Fruit fly (Drosophila melanogaster) whole organism, embryonic: ENCODE results near the gene Tfb4.

Experiments used
- Ada2b ChIP-seq: fragments of 200-800 bp; sonication (Bioruptor generic); IDR thresholded peaks from 2 replicates; pipeline ENCODE4 v1.3.6; 2022; ENCODE audit warnings: missing biosample characterization, missing genetic modification characterization
- Aef1 ChIP-seq: fragments of 200-800 bp; sonication (Bioruptor generic); IDR thresholded peaks from 3 replicates; pipeline ENCODE4 v1.3.6; 2022; ENCODE audit warnings: missing biosample characterization, missing genetic modification characterization
- CG11247 ChIP-seq: fragments of 200-800 bp; sonication (Bioruptor generic); IDR thresholded peaks from 2 replicates; pipeline ENCODE4 v1.3.6; 2022; ENCODE audit warnings: missing biosample characterization, missing genetic modification characterization
- CG12071 ChIP-seq: fragments of 200-800 bp; sonication (Bioruptor generic); optimal IDR thresholded peaks from 3 replicates; lab custom pipeline; 2018; ENCODE audit warnings: missing biosample characterization, mild to moderate bottlenecking, missing genetic modification characterization
- CG12942 ChIP-seq: fragments of 200-800 bp; sonication (Bioruptor generic); optimal IDR thresholded peaks from 3 replicates; lab custom pipeline; 2016; ENCODE audit warnings: missing biosample characterization, missing genetic modification characterization
- CG13287 ChIP-seq: fragments of 200-800 bp; sonication (Bioruptor generic); IDR thresholded peaks from 2 replicates; pipeline ENCODE4 v1.3.6; 2022; ENCODE audit warnings: missing biosample characterization, missing genetic modification characterization; ENCODE audit not compliant: partially characterized antibody
- CG13424 ChIP-seq: fragments of 200-800 bp; sonication (Bioruptor generic); optimal IDR thresholded peaks from 2 replicates; lab custom pipeline; 2019; ENCODE audit warnings: missing biosample characterization, mild to moderate bottlenecking, missing genetic modification characterization, moderate library complexity
- CG13624 ChIP-seq: fragments of 200-800 bp; sonication (Bioruptor generic); optimal IDR thresholded peaks from 2 replicates; lab custom pipeline; 2016; ENCODE audit warnings: missing biosample characterization, missing genetic modification characterization
- CG14860 ChIP-seq: fragments of 200-800 bp; sonication (Bioruptor generic); IDR thresholded peaks from 3 replicates; pipeline ENCODE4 v1.3.6; 2022; ENCODE audit warnings: missing biosample characterization, missing genetic modification characterization; ENCODE audit not compliant: partially characterized antibody
- CG16863 ChIP-seq: fragments of 200-800 bp; sonication (Bioruptor generic); optimal IDR thresholded peaks from 3 replicates; lab custom pipeline; 2016; ENCODE audit warnings: missing biosample characterization, missing genetic modification characterization
- CG17328 ChIP-seq: fragments of 200-800 bp; sonication (Bioruptor generic); IDR thresholded peaks from 2 replicates; pipeline ENCODE4 v1.3.6; 2022; ENCODE audit warnings: missing biosample characterization, missing genetic modification characterization
- CG17361 ChIP-seq: fragments of 200-800 bp; sonication (Bioruptor generic); IDR thresholded peaks from 3 replicates; pipeline ENCODE4 v1.3.6; 2022; ENCODE audit warnings: missing biosample characterization, missing genetic modification characterization
- CG17829 ChIP-seq: fragments of 200-800 bp; optimal IDR thresholded peaks from 2 replicates; lab custom pipeline; 2019; ENCODE audit warnings: missing biosample characterization, mild to moderate bottlenecking, missing genetic modification characterization, moderate library complexity
- CG18764 ChIP-seq: fragments of 200-800 bp; sonication (Bioruptor generic); optimal IDR thresholded peaks from 3 replicates; lab custom pipeline; 2016; ENCODE audit warnings: missing biosample characterization, missing genetic modification characterization
- CG2678 ChIP-seq: fragments of 200-800 bp; sonication (Bioruptor generic); optimal IDR thresholded peaks from 3 replicates; lab custom pipeline; 2019; ENCODE audit warnings: missing biosample characterization, mild to moderate bottlenecking, missing genetic modification characterization, moderate library complexity
- CG30020 ChIP-seq: fragments of 200-800 bp; optimal IDR thresholded peaks from 2 replicates; lab custom pipeline; 2019; ENCODE audit warnings: missing biosample characterization, mild to moderate bottlenecking, missing genetic modification characterization, moderate library complexity
- CG30431 ChIP-seq: fragments of 200-800 bp; sonication (Bioruptor generic); optimal IDR thresholded peaks from 2 replicates; lab custom pipeline; 2017; ENCODE audit warnings: missing biosample characterization, missing genetic modification characterization
- CG32772 ChIP-seq: fragments of 200-800 bp; sonication (Bioruptor generic); IDR thresholded peaks from 2 replicates; pipeline ENCODE4 v1.3.6; 2022; ENCODE audit warnings: missing biosample characterization, missing genetic modification characterization
- CG3281 ChIP-seq: fragments of 200-800 bp; sonication (Bioruptor generic); optimal IDR thresholded peaks from 3 replicates; lab custom pipeline; 2017; ENCODE audit warnings: missing biosample characterization, mild to moderate bottlenecking, missing genetic modification characterization
- CG4328 ChIP-seq: fragments of 200-800 bp; sonication (Bioruptor generic); optimal IDR thresholded peaks from 3 replicates; lab custom pipeline; 2017; ENCODE audit warnings: missing biosample characterization, missing genetic modification reagents, missing genetic modification characterization
- CG4730 ChIP-seq: fragments of 200-800 bp; sonication (Bioruptor generic); IDR thresholded peaks from 2 replicates; pipeline ENCODE4 v1.3.6; 2022; ENCODE audit warnings: missing biosample characterization, missing genetic modification characterization
- CG6272 ChIP-seq: fragments of 200-800 bp; sonication (Bioruptor generic); IDR thresholded peaks from 2 replicates; pipeline ENCODE4 v1.3.6; 2022; ENCODE audit warnings: missing biosample characterization, missing genetic modification characterization
- CG8478 ChIP-seq: fragments of >200 bp; optimal IDR thresholded peaks from 2 replicates; lab custom pipeline; 2018
- CG9817 ChIP-seq: fragments of 200-800 bp; sonication (Bioruptor generic); optimal IDR thresholded peaks from 2 replicates; lab custom pipeline; 2018; ENCODE audit warnings: missing biosample characterization, mild to moderate bottlenecking, missing genetic modification characterization, moderate library complexity
- Deaf1 ChIP-seq: fragments of 200-800 bp; optimal IDR thresholded peaks from 3 replicates; lab custom pipeline; 2019; ENCODE audit warnings: missing biosample characterization, mild to moderate bottlenecking, missing genetic modification characterization, moderate library complexity
- Fer2 ChIP-seq: fragments of 200-800 bp; sonication (Bioruptor generic); optimal IDR thresholded peaks from 2 replicates; lab custom pipeline; 2018; ENCODE audit warnings: missing biosample characterization, mild to moderate bottlenecking, missing genetic modification characterization, moderate library complexity
- HLH54F ChIP-seq: fragments of 200-800 bp; sonication (Bioruptor generic); optimal IDR thresholded peaks from 3 replicates; lab custom pipeline; 2016; ENCODE audit warnings: missing biosample characterization, missing genetic modification characterization
- Lim3 ChIP-seq: fragments of 200-800 bp; sonication (Bioruptor generic); IDR thresholded peaks from 2 replicates; pipeline ENCODE4 v1.3.6; 2022; ENCODE audit warnings: missing biosample characterization, missing genetic modification characterization
- Mrtf ChIP-seq: fragments of 200-800 bp; sonication (Bioruptor generic); IDR thresholded peaks from 3 replicates; pipeline ENCODE4 v1.3.6; 2022; ENCODE audit warnings: missing biosample characterization, missing genetic modification characterization
- Stat92E ChIP-seq, 3 experiments: fragments of >200 bp in 2 of 3; fragments of 200-800 bp in 1 of 3; sonication (Bioruptor generic) in 1 of 3; optimal IDR thresholded peaks; 2 replicates each; lab custom pipeline; 2017 to 2019; ENCODE audit warnings: missing biosample characterization in 3 of 3, missing genetic modification characterization in 3 of 3, mild to moderate bottlenecking in 1 of 3, moderate library complexity in 1 of 3
- Usf ChIP-seq: fragments of 200-800 bp; sonication (Bioruptor generic); optimal IDR thresholded peaks from 2 replicates; lab custom pipeline; 2017; ENCODE audit warnings: missing genotype, missing biosample characterization, missing genetic modification characterization
- Xbp1 ChIP-seq: fragments of 200-800 bp; sonication (Bioruptor generic); optimal IDR thresholded peaks from 3 replicates; lab custom pipeline; 2016; ENCODE audit warnings: missing biosample characterization, mild to moderate bottlenecking, missing genetic modification characterization
- ac ChIP-seq: fragments of 200-800 bp; sonication (Bioruptor generic); optimal IDR thresholded peaks from 3 replicates; lab custom pipeline; 2017; ENCODE audit warnings: missing biosample characterization, mild to moderate bottlenecking, missing genetic modification characterization
- ash1 ChIP-seq: fragments of 200-800 bp; sonication (Bioruptor generic); optimal IDR thresholded peaks from 2 replicates; lab custom pipeline; 2018; ENCODE audit warnings: missing biosample characterization, mild to moderate bottlenecking, missing genetic modification characterization
- ci ChIP-seq: fragments of 200-800 bp; sonication (Bioruptor generic); IDR thresholded peaks from 3 replicates; pipeline ENCODE4 v1.3.6; 2022; ENCODE audit warnings: missing biosample characterization, missing genetic modification characterization
- dimm ChIP-seq: fragments of 200-800 bp; sonication (Bioruptor generic); IDR thresholded peaks from 2 replicates; pipeline ENCODE4 v1.3.6; 2022; ENCODE audit warnings: missing biosample characterization, missing genetic modification characterization
- fru ChIP-seq: fragments of >200 bp; optimal IDR thresholded peaks from 2 replicates; lab custom pipeline; 2017
- gfzf ChIP-seq: fragments of 200-800 bp; sonication (Bioruptor generic); optimal IDR thresholded peaks from 2 replicates; lab custom pipeline; 2016; ENCODE audit warnings: missing biosample characterization, mild to moderate bottlenecking, missing genetic modification characterization, moderate library complexity
- grau ChIP-seq: fragments of 200-800 bp; optimal IDR thresholded peaks from 3 replicates; lab custom pipeline; 2019; ENCODE audit warnings: missing biosample characterization, mild to moderate bottlenecking, missing genetic modification characterization, moderate library complexity
- grn ChIP-seq: fragments of 200-800 bp; sonication (Bioruptor generic); optimal IDR thresholded peaks from 3 replicates; lab custom pipeline; 2017; ENCODE audit warnings: missing biosample characterization, missing genetic modification characterization
- hbn ChIP-seq: fragments of 200-800 bp; sonication (Bioruptor generic); IDR thresholded peaks from 2 replicates; pipeline ENCODE4 v1.3.6; 2022; ENCODE audit warnings: missing biosample characterization, missing genetic modification characterization; ENCODE audit not compliant: partially characterized antibody
- knrl ChIP-seq: fragments of 200-800 bp; sonication (Bioruptor generic); IDR thresholded peaks from 3 replicates; pipeline ENCODE4 v1.3.6; 2022; ENCODE audit warnings: missing biosample characterization, missing genetic modification characterization; ENCODE audit not compliant: partially characterized antibody
- lab ChIP-seq: fragments of 200-800 bp; sonication (Bioruptor generic); optimal IDR thresholded peaks from 3 replicates; lab custom pipeline; 2017; ENCODE audit warnings: missing biosample characterization, missing genetic modification characterization, mild to moderate bottlenecking, moderate library complexity, missing genetic modification reagents
- nerfin-1 ChIP-seq: fragments of 200-800 bp; sonication (Bioruptor generic); optimal IDR thresholded peaks from 3 replicates; lab custom pipeline; 2019; ENCODE audit warnings: missing biosample characterization, mild to moderate bottlenecking, missing genetic modification characterization, moderate library complexity
- otp ChIP-seq: fragments of 200-800 bp; sonication (Bioruptor generic); IDR thresholded peaks from 3 replicates; pipeline ENCODE4, ENCODE4 v1.3.6; 2022; ENCODE audit warnings: missing biosample characterization, missing genetic modification characterization
- pan ChIP-seq, 4 experiments: fragments of >200 bp in 3 of 4; fragments of 200-800 bp in 1 of 4; sonication (Bioruptor generic) in 1 of 4; optimal IDR thresholded peaks in 3 of 4; IDR thresholded peaks in 1 of 4; 2 replicates each; pipeline versions ENCODE4 v1.3.6 to Lab custom; 2017 to 2022; ENCODE audit warnings: missing biosample characterization in 2 of 4, missing genetic modification characterization in 2 of 4, mixed read lengths in 1 of 4
- sd ChIP-seq: fragments of 200-800 bp; sonication (Bioruptor generic); optimal IDR thresholded peaks from 3 replicates; lab custom pipeline; 2018; ENCODE audit warnings: missing biosample characterization, mild to moderate bottlenecking, missing genetic modification characterization, moderate library complexity
- stwl ChIP-seq: fragments of 200-800 bp; sonication (Bioruptor generic); optimal IDR thresholded peaks from 3 replicates; lab custom pipeline; 2018; ENCODE audit warnings: missing biosample characterization, mild to moderate bottlenecking, missing genetic modification characterization, moderate library complexity
- wor ChIP-seq: fragments of 200-800 bp; sonication (Bioruptor generic); IDR thresholded peaks from 2 replicates; pipeline ENCODE4 v1.3.6; 2022; ENCODE audit warnings: missing biosample characterization, missing genetic modification characterization
- zfh1 ChIP-seq: fragments of 200-800 bp; sonication (Bioruptor generic); IDR thresholded peaks from 3 replicates; pipeline ENCODE4 v1.3.6; 2022; ENCODE audit warnings: missing biosample characterization, missing genetic modification characterization

The Tfb4 gene

DNA sequence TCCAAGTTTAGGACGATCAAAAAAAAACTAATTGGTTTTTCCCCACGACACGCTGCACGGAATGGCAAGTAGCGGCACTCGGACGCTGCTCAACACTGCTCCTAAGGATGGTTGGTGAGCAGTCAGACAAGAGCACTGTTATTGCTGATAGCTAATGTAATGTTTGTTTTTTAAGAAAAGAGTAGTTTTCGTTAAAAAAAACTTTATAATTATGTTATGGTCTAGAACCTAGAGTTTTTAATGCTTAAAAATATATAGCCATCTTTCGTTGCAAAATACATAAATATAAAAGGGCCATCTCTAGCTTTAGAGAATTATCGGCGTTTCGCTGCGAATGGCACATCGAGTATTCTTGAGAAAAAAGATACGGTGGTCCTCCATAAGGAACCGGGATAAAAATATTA, 22.2 kb upstream of the Tfb4 start, which contains the start of the genes Charon and CG4887 (continued):
- TF ChIP-seq CG4328 (GFP tag; lab: Kevin White, UChicago) (peak; percentile 79), grau (no peak), Mrtf (GFP tag; lab: Robert Waterston, UW) (0 out of 3 replicates have a peak, but pooled peaks have one; percentile 44), CG17328 (GFP tag; lab: Robert Waterston, UW) (peak; percentile 70), Lim3 (GFP tag; lab: Robert Waterston, UW) (no peak), dimm (GFP tag; lab: Robert Waterston, UW) (0 out of 2 replicates have a peak, but pooled peaks have one; percentile 35), Fer2 (peak; percentile 79), CG17361 (GFP tag; lab: Robert Waterston, UW) (no peak; the same call in 2 of the 3 replicates), sd (tag; lab: Kevin White, UChicago) (no peak), CG12071 (no peak), ash1 (no peak), CG13624 (GFP tag; lab: Kevin White, UChicago) (peak; percentile 82), otp (no peak), nerfin-1 (tag; lab: Kevin White, UChicago) (peak; percentile 76), fru (no peak), Ada2b (GFP tag; lab: Robert Waterston, UW) (peak; percentile 65), CG11247 (peak; percentile 79), pan (optimal IDR thresholded peaks at IDR 0.05; lab: Kevin White, UChicago) (no peak), pan (GFP tag; optimal IDR thresholded peaks at IDR 0.05 in 1 of 2, IDR thresholded peaks at IDR 0.05 in 1 of 2) (peak in 1 of 2 experiments; percentile 83), stwl (tag; lab: Kevin White, UChicago) (peak; percentile 77), CG4730 (GFP tag; lab: Robert Waterston, UW) (peak; percentile 64), CG2678 (tag; lab: Kevin White, UChicago) (no peak), Xbp1 (GFP tag; lab: Kevin White, UChicago) (peak; percentile 89), ci (GFP tag; lab: Robert Waterston, UW) (peak; percentile 76), CG16863 (GFP tag; lab: Kevin White, UChicago) (peak; percentile 84), CG17829 (peak; percentile 77), CG14860 (GFP tag; lab: Robert Waterston, UW) (peak; percentile 34; the same call in 1 of the 3 replicates), Usf (GFP tag; lab: Kevin White, UChicago) (peak; percentile 53), CG18764 (GFP tag; lab: Kevin White, UChicago) (no peak), CG3281 (GFP tag; lab: Kevin White, UChicago) (peak; percentile 80), CG8478 (lab: Kevin White, UChicago) (no peak), lab (no peak), grn (GFP tag; lab: Kevin White, UChicago) (no peak), CG30020 (no peak), knrl (GFP tag; lab: Robert Waterston, UW) (peak; percentile 85; the same call in 2 of the 3 replicates), CG32772 (peak; percentile 89), Deaf1 (peak; percentile 44), zfh1 (GFP tag; lab: Robert Waterston, UW) (peak; percentile 77), HLH54F (GFP tag; lab: Kevin White, UChicago) (peak; percentile 90), ac (GFP tag; lab: Kevin White, UChicago) (no peak), CG13287 (peak; percentile 80), CG9817 (tag; lab: Kevin White, UChicago) (peak; percentile 89), wor (GFP tag; lab: Robert Waterston, UW) (peak; percentile 57; the same call in 1 of the 2 replicates), CG13424 (tag; lab: Kevin White, UChicago) (peak; percentile 90), Stat92E (GFP tag; optimal IDR thresholded peaks at IDR 0.05; lab: Kevin White, UChicago) (peak in 1 of 3 experiments; percentile 15), hbn (GFP tag; lab: Robert Waterston, UW) (peak; percentile 58; the same call in 1 of the 2 replicates), CG6272 (peak; percentile 77), gfzf (peak; percentile 27), Aef1 (peak; percentile 81), CG12942 (GFP tag; lab: Kevin White, UChicago) (peak; percentile 71), CG30431 (GFP tag; lab: Kevin White, UChicago) (peak; percentile 57)
